Worm (Caenorhabditis elegans) whole organism, L1 larva: ENCODE data around the gene Y110A2AL.3.

ENCODE experiments used
- F16B12.6 ChIP-seq: fragments of 150-350 bp; optimal IDR thresholded peaks from 2 replicates; lab custom pipeline; 2014; ENCODE audit warnings: missing biosample characterization, missing genetic modification characterization
- aha-1 ChIP-seq: fragments of 150-350 bp; optimal IDR thresholded peaks from 2 replicates; lab custom pipeline; 2014; ENCODE audit warnings: missing biosample characterization, missing genetic modification characterization
- ama-1 ChIP-seq: fragments of 150-350 bp; optimal IDR thresholded peaks from 2 replicates; lab custom pipeline; 2014
- ceh-63 ChIP-seq: fragments of 200-800 bp; sonication (Bioruptor generic); optimal IDR thresholded peaks from 2 replicates; lab custom pipeline; 2018; ENCODE audit warnings: mild to moderate bottlenecking, missing genetic modification characterization, missing compliant biosample characterization
- ceh-88 ChIP-seq: fragments of 200-800 bp; sonication (Bioruptor generic); IDR thresholded peaks from 2 replicates; pipeline ENCODE4 v1.3.6; 2022; ENCODE audit warnings: missing genetic modification characterization, missing compliant biosample characterization
- dpl-1 ChIP-seq, 3 experiments: fragments of 150-350 bp in 2 of 3; sonication (generic microtip) in 1 of 3; optimal IDR thresholded peaks; 2 replicates each; lab custom pipeline; 2014 to 2017; ENCODE audit warnings: missing biosample characterization in 3 of 3, missing genetic modification characterization in 3 of 3, missing genetic modification reagents in 3 of 3
- dsc-1 ChIP-seq: sonication (generic microtip); optimal IDR thresholded peaks from 2 replicates; lab custom pipeline; 2016; ENCODE audit warnings: mild to moderate bottlenecking, missing genetic modification characterization, missing compliant biosample characterization
- efl-1 ChIP-seq, 4 experiments: fragments of 150-350 bp; optimal IDR thresholded peaks in 3 of 4; peaks in 1 of 4; 1 replicate in 1 of 4; 2 replicates in 3 of 4; lab custom pipeline; 2014; ENCODE audit warnings: missing biosample characterization in 2 of 4, missing genetic modification characterization in 2 of 4, missing genetic modification reagents in 2 of 4
- elt-2 ChIP-seq: sonication (generic microtip); optimal IDR thresholded peaks from 2 replicates; lab custom pipeline; 2016; ENCODE audit warnings: missing genetic modification characterization, mild to moderate bottlenecking, inconsistent platforms, missing compliant biosample characterization, missing genetic modification reagents
- elt-3 ChIP-seq, 6 experiments: fragments of 150-350 bp in 1 of 6; sonication (generic microtip); optimal IDR thresholded peaks; 2 replicates each; lab custom pipeline; 2017 to 2018; ENCODE audit warnings: missing biosample characterization in 6 of 6, missing genetic modification characterization in 6 of 6, inconsistent platforms in 1 of 6
- ets-5 ChIP-seq: fragments of 200-800 bp; sonication (Bioruptor generic); IDR thresholded peaks from 2 replicates; pipeline ENCODE4 v1.3.6; 2022; ENCODE audit warnings: missing genetic modification characterization, missing compliant biosample characterization
- fkh-10 ChIP-seq: sonication (generic microtip); optimal IDR thresholded peaks from 2 replicates; lab custom pipeline; 2017; ENCODE audit warnings: missing biosample characterization, missing genetic modification reagents, missing genetic modification characterization
- fkh-8 ChIP-seq: sonication (generic microtip); optimal IDR thresholded peaks from 2 replicates; lab custom pipeline; 2016; ENCODE audit warnings: mild to moderate bottlenecking, missing genetic modification characterization, missing compliant biosample characterization
- fos-1 ChIP-seq: fragments of 150-350 bp; optimal IDR thresholded peaks from 2 replicates; lab custom pipeline; 2014; ENCODE audit warnings: missing biosample characterization, missing genetic modification characterization
- irx-1 ChIP-seq: sonication (generic microtip); optimal IDR thresholded peaks from 2 replicates; lab custom pipeline; 2016; ENCODE audit warnings: missing genetic modification characterization, missing compliant biosample characterization
- isw-1 ChIP-seq: fragments of 200-800 bp; sonication (Bioruptor generic); IDR thresholded peaks from 2 replicates; pipeline ENCODE4 v1.3.6; 2022; ENCODE audit warnings: missing genetic modification characterization, missing compliant biosample characterization
- lin-14 ChIP-seq: fragments of 200-800 bp; sonication (Bioruptor generic); optimal IDR thresholded peaks from 2 replicates; lab custom pipeline; 2018; ENCODE audit warnings: mild to moderate bottlenecking, missing genetic modification characterization, moderate library complexity, missing compliant biosample characterization
- lin-35 ChIP-seq, 2 experiments: fragments of 150-350 bp; optimal IDR thresholded peaks; 2 replicates each; lab custom pipeline; 2014; ENCODE audit warnings: missing biosample characterization in 2 of 2, missing genetic modification characterization in 2 of 2, missing genetic modification reagents in 2 of 2
- lir-3 ChIP-seq: sonication (generic microtip); optimal IDR thresholded peaks from 2 replicates; lab custom pipeline; 2016; ENCODE audit warnings: mild to moderate bottlenecking, missing genetic modification characterization, moderate library complexity, missing compliant biosample characterization; ENCODE audit not compliant: poor library complexity
- mab-9 ChIP-seq: fragments of 200-800 bp; sonication (Bioruptor generic); IDR thresholded peaks from 2 replicates; pipeline ENCODE4 v1.3.6; 2022; ENCODE audit warnings: missing genetic modification reagents, missing genetic modification characterization, missing compliant biosample characterization
- mef-2 ChIP-seq: fragments of 150-350 bp; optimal IDR thresholded peaks from 2 replicates; lab custom pipeline; 2014; ENCODE audit warnings: missing biosample characterization, missing genetic modification characterization
- mep-1 ChIP-seq: fragments of 150-350 bp; optimal IDR thresholded peaks from 2 replicates; lab custom pipeline; 2014; ENCODE audit warnings: missing biosample characterization, missing genetic modification characterization
- nhr-12 ChIP-seq: sonication (generic microtip); optimal IDR thresholded peaks from 2 replicates; lab custom pipeline; 2017; ENCODE audit warnings: missing biosample characterization, missing genetic modification characterization
- nhr-19 ChIP-seq: fragments of 200-800 bp; sonication (Bioruptor generic); conservative IDR thresholded peaks from 2 replicates; pipeline ENCODE4 v1.3.6; 2022; ENCODE audit warnings: missing genetic modification characterization, missing compliant biosample characterization
- nhr-20 ChIP-seq: sonication (generic microtip); optimal IDR thresholded peaks from 2 replicates; lab custom pipeline; 2016; ENCODE audit warnings: mild to moderate bottlenecking, missing genetic modification characterization, missing compliant biosample characterization
- nhr-47 ChIP-seq: sonication (generic microtip); optimal IDR thresholded peaks from 2 replicates; lab custom pipeline; 2016; ENCODE audit warnings: mild to moderate bottlenecking, missing genetic modification characterization, moderate library complexity, missing compliant biosample characterization
- nhr-77 ChIP-seq: fragments of 150-350 bp; optimal IDR thresholded peaks from 2 replicates; lab custom pipeline; 2014; ENCODE audit warnings: missing biosample characterization, missing genetic modification characterization
- nhr-85 ChIP-seq: sonication (generic microtip); peaks from one replicate; lab custom pipeline; 2016; ENCODE audit warnings: missing genetic modification characterization, inconsistent platforms, missing compliant biosample characterization
- nhr-90 ChIP-seq: sonication (generic microtip); optimal IDR thresholded peaks from 2 replicates; lab custom pipeline; 2016; ENCODE audit warnings: mild to moderate bottlenecking, missing genetic modification characterization, missing compliant biosample characterization; ENCODE audit not compliant: poor library complexity
- pag-3 ChIP-seq: sonication (generic microtip); optimal IDR thresholded peaks from 2 replicates; lab custom pipeline; 2017; ENCODE audit warnings: missing genetic modification characterization, mild to moderate bottlenecking, missing compliant biosample characterization, antibody characterized with exemption, borderline replicate concordance; ENCODE audit not compliant: insufficient read depth
- pax-3 ChIP-seq: fragments of 200-800 bp; sonication (Bioruptor generic); optimal IDR thresholded peaks from 2 replicates; lab custom pipeline; 2018; ENCODE audit warnings: mild to moderate bottlenecking, missing genetic modification characterization, moderate library complexity, missing compliant biosample characterization
- rnt-1 ChIP-seq: sonication (generic microtip); optimal IDR thresholded peaks from 2 replicates; lab custom pipeline; 2016; ENCODE audit warnings: mild to moderate bottlenecking, missing genetic modification characterization, moderate library complexity, missing compliant biosample characterization
- skn-1 ChIP-seq: fragments of 150-350 bp; optimal IDR thresholded peaks from 2 replicates; lab custom pipeline; 2014; ENCODE audit warnings: missing biosample characterization, missing genetic modification characterization
- sox-4 ChIP-seq: sonication (generic microtip); optimal IDR thresholded peaks from 2 replicates; lab custom pipeline; 2016; ENCODE audit warnings: missing genetic modification characterization, missing compliant biosample characterization
- sptf-1 ChIP-seq: fragments of 150-350 bp; optimal IDR thresholded peaks from 2 replicates; lab custom pipeline; 2014; ENCODE audit warnings: missing biosample characterization, missing genetic modification characterization
- tlp-1 ChIP-seq: fragments of 150-350 bp; optimal IDR thresholded peaks from 2 replicates; lab custom pipeline; 2014; ENCODE audit warnings: missing biosample characterization, missing genetic modification characterization
- unc-130 ChIP-seq: fragments of 150-350 bp; optimal IDR thresholded peaks from 2 replicates; lab custom pipeline; 2017; ENCODE audit warnings: missing biosample characterization, missing genetic modification characterization, inconsistent platforms
- unc-62 ChIP-seq: fragments of 150-350 bp; optimal IDR thresholded peaks from 2 replicates; lab custom pipeline; 2014; ENCODE audit warnings: missing biosample characterization, missing genetic modification reagents, missing genetic modification characterization
- xbp-1 ChIP-seq: sonication (generic microtip); optimal IDR thresholded peaks from 2 replicates; lab custom pipeline; 2016; ENCODE audit warnings: missing genetic modification characterization, missing compliant biosample characterization
- zag-1 ChIP-seq: fragments of 150-350 bp; optimal IDR thresholded peaks from 2 replicates; lab custom pipeline; 2014; ENCODE audit warnings: missing biosample characterization, missing genetic modification characterization
- ztf-4 ChIP-seq: fragments of 150-350 bp; optimal IDR thresholded peaks from 2 replicates; lab custom pipeline; 2014; ENCODE audit warnings: missing biosample characterization, missing genetic modification characterization

The Y110A2AL.3 gene

ce11 chrII:2826073-2826472 is 40.8 kb upstream of the Y110A2AL.3 start, which contains the start of gene K12H6.5:
K12H6.5 (minus strand) TSS chrII:2826173.
- TF ChIP-seq F16B12.6 (tag; lab: Kevin White, UChicago) (no peak), xbp-1 (tag; lab: Kevin White, UChicago) (no peak), elt-2 (tag; lab: Kevin White, UChicago) (no peak), pax-3 (tag; lab: Kevin White, UChicago) (no peak), mef-2 (tag; lab: Kevin White, UChicago) (no peak), sox-4 (tag; lab: Kevin White, UChicago) (no peak), ceh-63 (GFP tag; lab: Kevin White, UChicago) (no peak), nhr-77 (tag; lab: Kevin White, UChicago) (no peak), ceh-88 (GFP tag; lab: Robert Waterston, UW) (no peak), mab-9 (GFP tag; lab: Robert Waterston, UW) (no peak), fkh-10 (no peak), lin-14 (no peak), aha-1 (tag; lab: Kevin White, UChicago) (no peak), rnt-1 (tag; lab: Kevin White, UChicago) (no peak)

ce11 chrII:2827859-2828403 is 38.9 kb upstream of the Y110A2AL.3 start, which contains the start of gene K12H6.8:
K12H6.8 (plus strand) TSS chrII:2827896.
- TF ChIP-seq unc-130 (tag; lab: Kevin White, UChicago) (no peak), lir-3 (no peak), sptf-1 (no peak), mep-1 (tag; lab: Kevin White, UChicago) (no peak), nhr-85 (no peak), zag-1 (tag; lab: Kevin White, UChicago) (no peak), lin-35 (GFP tag; optimal IDR thresholded peaks at IDR 0.05; lab: Kevin White, UChicago) (no peak), rnt-1 (tag; lab: Kevin White, UChicago) (no peak), ztf-4 (tag; lab: Kevin White, UChicago) (no peak), tlp-1 (no peak), mef-2 (tag; lab: Kevin White, UChicago) (no peak), fkh-8 (tag; lab: Kevin White, UChicago) (no peak), nhr-90 (tag; lab: Kevin White, UChicago) (no peak), nhr-47 (tag; lab: Kevin White, UChicago) (no peak), nhr-20 (tag; lab: Kevin White, UChicago) (no peak), ets-5 (GFP tag; lab: Robert Waterston, UW) (no peak), fos-1 (tag; lab: Kevin White, UChicago) (no peak), irx-1 (tag; lab: Kevin White, UChicago) (no peak), F16B12.6 (tag; lab: Kevin White, UChicago) (no peak)

ce11 chrII:2829482-2829881 is 37.4 kb upstream of the Y110A2AL.3 start:
- no peak for TF ChIP-seq pag-3 (tag; lab: Kevin White, UChicago)
- no peak for TF ChIP-seq dpl-1 (GFP tag; optimal IDR thresholded peaks at IDR 0.05; lab: Kevin White, UChicago)
- TF ChIP-seq xbp-1 (tag; lab: Kevin White, UChicago), result no peak
- TF ChIP-seq elt-3 (tag; optimal IDR thresholded peaks at IDR 0.05; lab: Kevin White, UChicago), result no peak
- TF ChIP-seq isw-1 (GFP tag; lab: Robert Waterston, UW), result no peak
- no peak for TF ChIP-seq dsc-1 (tag; lab: Kevin White, UChicago)
- no peak for TF ChIP-seq skn-1 (tag; lab: Kevin White, UChicago)
- no peak for TF ChIP-seq ama-1 (lab: Kevin White, UChicago)
- TF ChIP-seq efl-1 (optimal IDR thresholded peaks at IDR 0.05; lab: Kevin White, UChicago), result no peak
- TF ChIP-seq efl-1 (GFP tag; optimal IDR thresholded peaks at IDR 0.05 in 1 of 2; lab: Kevin White, UChicago), result no peak
- TF ChIP-seq ztf-4 (tag; lab: Kevin White, UChicago), result no peak
- no peak for TF ChIP-seq nhr-19 (GFP tag; lab: Robert Waterston, UW)
- TF ChIP-seq nhr-12, result no peak
- no peak for TF ChIP-seq mep-1 (tag; lab: Kevin White, UChicago)
- no peak for TF ChIP-seq unc-62
